Worm (Caenorhabditis elegans): ENCODE data around the gene K04C1.3.

ce11 chrX:14289993-14290392, 46.8 kb upstream of the K04C1.3 start:
- TF ChIP-seq ama-1 (optimal IDR thresholded peaks at IDR 0.05) (no peak), aly-1 (tag; optimal IDR thresholded peaks at IDR 0.05) (no peak), ceh-36 (tag; optimal IDR thresholded peaks at IDR 0.05) (no peak), B0310.2 (tag; optimal IDR thresholded peaks at IDR 0.05) (no peak), F13C5.2 (tag; optimal IDR thresholded peaks at IDR 0.05) (no peak), tbx-11 (GFP tag; IDR thresholded peaks at IDR 0.05) (no peak)

All from whole organism, early embryonic.